Worm (Caenorhabditis elegans) whole organism, L4 larva: Measurements from ENCODE around the gene zip-12.
A peak's percentile ranks its signal among the peaks of the same experiment; 100 is the strongest.

Source experiments
- T20F7.1 ChIP-seq: fragments of 200-800 bp; sonication (Bioruptor generic); optimal IDR thresholded peaks from 2 replicates; lab custom pipeline; 2018; ENCODE audit warnings: mild to moderate bottlenecking, missing genetic modification characterization, missing compliant biosample characterization
- aly-2 ChIP-seq: sonication (generic microtip); optimal IDR thresholded peaks from 2 replicates; lab custom pipeline; 2018; ENCODE audit warnings: missing biosample characterization, missing genetic modification characterization
- arid-1 ChIP-seq: fragments of 200-800 bp; sonication (Bioruptor generic); conservative IDR thresholded peaks from 2 replicates; pipeline ENCODE4 v1.3.6; 2022; ENCODE audit warnings: missing genetic modification reagents, missing genetic modification characterization, missing compliant biosample characterization
- attf-4 ChIP-seq: sonication (generic microtip); optimal IDR thresholded peaks from 3 replicates; lab custom pipeline; 2017; ENCODE audit warnings: missing biosample characterization, missing genetic modification characterization
- ceh-28 ChIP-seq: fragments of 150-350 bp; optimal IDR thresholded peaks from 2 replicates; lab custom pipeline; 2014; ENCODE audit warnings: missing biosample characterization, missing genetic modification reagents, missing genetic modification characterization
- ceh-44 ChIP-seq: fragments of 200-800 bp; sonication (Bioruptor generic); IDR thresholded peaks from 2 replicates; pipeline ENCODE4 v1.3.6; 2022; ENCODE audit warnings: missing genetic modification reagents, missing genetic modification characterization, missing compliant biosample characterization
- ceh-82 ChIP-seq: sonication (generic microtip); optimal IDR thresholded peaks from 2 replicates; lab custom pipeline; 2017; ENCODE audit warnings: missing biosample characterization, missing genetic modification characterization
- cey-2 ChIP-seq: sonication (generic microtip); optimal IDR thresholded peaks from 3 replicates; lab custom pipeline; 2017; ENCODE audit warnings: missing genetic modification characterization, mild to moderate bottlenecking, missing compliant biosample characterization, antibody characterized with exemption, borderline replicate concordance; ENCODE audit not compliant: insufficient read depth
- daf-16 ChIP-seq, 3 experiments: sonication (generic microtip); optimal IDR thresholded peaks; 2 replicates each; lab custom pipeline; 2016 to 2017; ENCODE audit warnings: missing genetic modification characterization in 3 of 3, missing genetic modification reagents in 3 of 3, mild to moderate bottlenecking in 2 of 3, missing compliant biosample characterization in 2 of 3, missing biosample characterization in 1 of 3, moderate library complexity in 1 of 3
- dmd-6 ChIP-seq: fragments of 200-800 bp; sonication (Bioruptor generic); IDR thresholded peaks from 2 replicates; pipeline ENCODE4 v1.3.6; 2022; ENCODE audit warnings: missing genetic modification reagents, missing genetic modification characterization, missing compliant biosample characterization
- dpl-1 ChIP-seq: fragments of 150-350 bp; optimal IDR thresholded peaks from 2 replicates; lab custom pipeline; 2014; ENCODE audit warnings: missing biosample characterization, missing genetic modification reagents, missing genetic modification characterization
- duxl-1 ChIP-seq: sonication (generic microtip); optimal IDR thresholded peaks from 2 replicates; lab custom pipeline; 2016; ENCODE audit warnings: mild to moderate bottlenecking, missing genetic modification characterization, moderate library complexity, missing compliant biosample characterization; ENCODE audit not compliant: poor library complexity
- dve-1 ChIP-seq: sonication (generic microtip); optimal IDR thresholded peaks from 2 replicates; lab custom pipeline; 2017; ENCODE audit warnings: antibody characterized with exemption, mild to moderate bottlenecking, missing genetic modification characterization, missing compliant biosample characterization; ENCODE audit not compliant: insufficient read depth
- fos-1 ChIP-seq: fragments of 150-350 bp; optimal IDR thresholded peaks from 2 replicates; lab custom pipeline; 2014; ENCODE audit warnings: missing biosample characterization, missing genetic modification characterization
- hif-1 ChIP-seq, 2 experiments: sonication (generic microtip); optimal IDR thresholded peaks; 2 replicates each; lab custom pipeline; 2016 to 2017; ENCODE audit warnings: missing compliant biosample characterization in 2 of 2, missing genetic modification characterization in 2 of 2, missing genetic modification reagents in 2 of 2, missing genotype in 2 of 2, mild to moderate bottlenecking in 1 of 2
- hlh-11 ChIP-seq: fragments of 200-800 bp; sonication (Bioruptor generic); optimal IDR thresholded peaks from 2 replicates; lab custom pipeline; 2018; ENCODE audit warnings: mild to moderate bottlenecking, missing genetic modification characterization, missing compliant biosample characterization
- jun-1 ChIP-seq: fragments of 150-350 bp; optimal IDR thresholded peaks from 2 replicates; lab custom pipeline; 2014; ENCODE audit warnings: missing biosample characterization, missing genetic modification reagents, missing genetic modification characterization
- lin-1 ChIP-seq: fragments of 200-800 bp; sonication (Bioruptor generic); IDR thresholded peaks from 2 replicates; pipeline ENCODE4 v1.3.6; 2022; ENCODE audit warnings: missing genetic modification reagents, missing genetic modification characterization, missing compliant biosample characterization
- lin-29 ChIP-seq: fragments of 200-800 bp; sonication (Bioruptor generic); IDR thresholded peaks from 2 replicates; pipeline ENCODE4 v1.3.6; 2022; ENCODE audit warnings: missing genetic modification reagents, missing genetic modification characterization, missing compliant biosample characterization
- lsy-2 ChIP-seq, 2 experiments: fragments of 150-350 bp in 1 of 2; sonication (generic microtip) in 1 of 2; optimal IDR thresholded peaks; 2 replicates each; lab custom pipeline; 2014 to 2017; ENCODE audit warnings: missing biosample characterization in 2 of 2, missing genetic modification characterization in 2 of 2
- madf-9 ChIP-seq: fragments of 200-800 bp; sonication (Bioruptor generic); conservative IDR thresholded peaks from 2 replicates; pipeline ENCODE4 v1.3.6; 2022; ENCODE audit warnings: missing genetic modification reagents, missing genetic modification characterization, missing compliant biosample characterization
- mdt-29 ChIP-seq: fragments of 200-800 bp; sonication (Bioruptor generic); IDR thresholded peaks from 2 replicates; pipeline ENCODE4 v1.3.6; 2022; ENCODE audit warnings: missing genetic modification reagents, missing genetic modification characterization, missing compliant biosample characterization
- mes-2 ChIP-seq: sonication (generic microtip); optimal IDR thresholded peaks from 2 replicates; lab custom pipeline; 2016; ENCODE audit warnings: missing genotype, mild to moderate bottlenecking, missing genetic modification characterization, missing compliant biosample characterization; ENCODE audit not compliant: poor library complexity, severe bottlenecking
- mxl-2 ChIP-seq: fragments of 200-800 bp; sonication (Bioruptor generic); conservative IDR thresholded peaks from 2 replicates; pipeline ENCODE4 v1.3.6; 2022; ENCODE audit warnings: missing genetic modification reagents, missing genetic modification characterization, missing compliant biosample characterization
- nhr-10 ChIP-seq: fragments of 150-350 bp; optimal IDR thresholded peaks from 2 replicates; lab custom pipeline; 2014; ENCODE audit warnings: missing biosample characterization, missing genetic modification characterization
- nhr-102 ChIP-seq: sonication (generic microtip); optimal IDR thresholded peaks from 2 replicates; lab custom pipeline; 2016; ENCODE audit warnings: mild to moderate bottlenecking, missing genetic modification characterization, moderate library complexity, missing compliant biosample characterization
- nhr-25 ChIP-seq: sonication (generic microtip); optimal IDR thresholded peaks from 2 replicates; lab custom pipeline; 2017; ENCODE audit warnings: missing genetic modification characterization, mild to moderate bottlenecking, missing compliant biosample characterization, antibody characterized with exemption, moderate library complexity, borderline replicate concordance; ENCODE audit not compliant: insufficient read depth
- nhr-28 ChIP-seq: fragments of 150-350 bp; optimal IDR thresholded peaks from 2 replicates; lab custom pipeline; 2014; ENCODE audit warnings: missing biosample characterization, missing genetic modification characterization
- nhr-41 ChIP-seq: fragments of 200-800 bp; sonication (Bioruptor generic); IDR thresholded peaks from 2 replicates; pipeline ENCODE4 v1.3.6; 2022; ENCODE audit warnings: missing genetic modification reagents, missing genetic modification characterization, missing compliant biosample characterization
- nhr-42 ChIP-seq: fragments of 200-800 bp; sonication (Bioruptor generic); IDR thresholded peaks from 2 replicates; pipeline ENCODE4 v1.3.6; 2022; ENCODE audit warnings: missing genetic modification characterization, missing compliant biosample characterization
- nhr-6 ChIP-seq: fragments of 150-350 bp; optimal IDR thresholded peaks from 2 replicates; lab custom pipeline; 2014; ENCODE audit warnings: missing biosample characterization, missing genetic modification characterization
- nhr-77 ChIP-seq: fragments of 150-350 bp; optimal IDR thresholded peaks from 2 replicates; lab custom pipeline; 2014; ENCODE audit warnings: missing biosample characterization, missing genetic modification characterization
- php-3 ChIP-seq: fragments of 200-800 bp; sonication (Bioruptor generic); IDR thresholded peaks from 2 replicates; pipeline ENCODE4 v1.3.6; 2022; ENCODE audit warnings: missing genetic modification reagents, missing genetic modification characterization, missing compliant biosample characterization
- pqm-1 ChIP-seq: sonication (generic microtip); optimal IDR thresholded peaks from 2 replicates; lab custom pipeline; 2017; ENCODE audit warnings: missing biosample characterization, missing genetic modification characterization
- rbr-2 ChIP-seq: sonication (generic microtip); optimal IDR thresholded peaks from 2 replicates; lab custom pipeline; 2016; ENCODE audit warnings: missing genotype, missing genetic modification characterization, missing compliant biosample characterization
- saeg-2 ChIP-seq: fragments of 200-800 bp; sonication (Bioruptor generic); IDR thresholded peaks from 2 replicates; pipeline ENCODE4 v1.3.6; 2022; ENCODE audit warnings: missing genetic modification reagents, missing genetic modification characterization, missing compliant biosample characterization
- sdz-12 ChIP-seq: fragments of 200-800 bp; sonication (Bioruptor generic); optimal IDR thresholded peaks from 2 replicates; lab custom pipeline; 2018; ENCODE audit warnings: mild to moderate bottlenecking, missing genetic modification characterization, missing compliant biosample characterization
- spr-1 ChIP-seq: sonication (generic microtip); optimal IDR thresholded peaks from 2 replicates; lab custom pipeline; 2016; ENCODE audit warnings: mild to moderate bottlenecking, missing genetic modification characterization, missing compliant biosample characterization
- tag-97 ChIP-seq: fragments of 200-800 bp; sonication (Bioruptor generic); IDR thresholded peaks from 2 replicates; pipeline ENCODE4 v1.3.6; 2022; ENCODE audit warnings: missing genetic modification characterization, missing compliant biosample characterization
- unc-62 ChIP-seq, 3 experiments: fragments of 150-350 bp in 1 of 3; sonication (generic microtip); optimal IDR thresholded peaks in 2 of 3; peaks in 1 of 3; 1 replicate in 1 of 3; 2 replicates in 2 of 3; lab custom pipeline; 2014 to 2017; ENCODE audit warnings: missing biosample characterization in 3 of 3, missing genetic modification characterization in 3 of 3, missing genetic modification reagents in 3 of 3, missing genotype in 1 of 3
- zag-1 ChIP-seq: fragments of 150-350 bp; optimal IDR thresholded peaks from 2 replicates; lab custom pipeline; 2014; ENCODE audit warnings: missing biosample characterization, missing genetic modification characterization
- zfp-3 ChIP-seq: fragments of 200-800 bp; sonication (Bioruptor generic); conservative IDR thresholded peaks from 2 replicates; pipeline ENCODE4 v1.3.6; 2022; ENCODE audit warnings: missing genetic modification reagents, missing genetic modification characterization, missing compliant biosample characterization
- zip-2 ChIP-seq: fragments of 150-350 bp; optimal IDR thresholded peaks from 2 replicates; lab custom pipeline; 2014; ENCODE audit warnings: missing biosample characterization, missing genetic modification characterization
- ztf-11 ChIP-seq: fragments of 150-350 bp; optimal IDR thresholded peaks from 2 replicates; lab custom pipeline; 2014; ENCODE audit warnings: missing biosample characterization, missing genetic modification characterization

Gene zip-12

ce11 chrIII:12317492-12317891, 10.2 kb upstream of the zip-12 start (continued):
- TF ChIP-seq ceh-82 (tag; lab: Kevin White, UChicago), result no peak
- TF ChIP-seq rbr-2, result no peak
- no peak for TF ChIP-seq daf-16 (GFP tag; optimal IDR thresholded peaks at IDR 0.05; lab: Kevin White, UChicago)
- peak; percentile 88 for TF ChIP-seq daf-16 (tag; optimal IDR thresholded peaks at IDR 0.05; lab: Kevin White, UChicago)
- TF ChIP-seq hif-1 (tag; optimal IDR thresholded peaks at IDR 0.05; lab: Kevin White, UChicago), result no peak
- TF ChIP-seq unc-62 (GFP tag; optimal IDR thresholded peaks at IDR 0.05 in 1 of 2; lab: Kevin White, UChicago), result peak in 1 of 2 experiments; percentile 90
- no peak for TF ChIP-seq unc-62 (tag; optimal IDR thresholded peaks at IDR 0.05; lab: Kevin White, UChicago)
- no peak for TF ChIP-seq nhr-42
- TF ChIP-seq nhr-28 (tag; lab: Kevin White, UChicago), result peak; percentile 83
- TF ChIP-seq, all 104 proteins: peak for 15

- TF ChIP-seq T20F7.1 (GFP tag; lab: Kevin White, UChicago) (no peak), zfp-3 (GFP tag; lab: Robert Waterston, UW) (no peak), aly-2 (tag; lab: Kevin White, UChicago) (no peak), unc-62 (GFP tag; optimal IDR thresholded peaks at IDR 0.05 in 1 of 2; lab: Kevin White, UChicago) (no peak), unc-62 (tag; optimal IDR thresholded peaks at IDR 0.05; lab: Kevin White, UChicago) (no peak), lin-1 (GFP tag; lab: Robert Waterston, UW) (peak; percentile 67; the same call in 1 of the 2 replicates), nhr-102 (tag; lab: Kevin White, UChicago) (peak; percentile 6), lsy-2 (tag; optimal IDR thresholded peaks at IDR 0.05; lab: Kevin White, UChicago) (peak in 1 of 2 experiments; percentile 34), php-3 (0 out of 2 replicates have a peak, but pooled peaks have one; percentile 24), pqm-1 (tag; lab: Kevin White, UChicago) (peak; percentile 94), ztf-11 (tag; lab: Kevin White, UChicago) (no peak), mes-2 (tag; lab: Kevin White, UChicago) (peak; percentile 13), hif-1 (tag; optimal IDR thresholded peaks at IDR 0.05; lab: Kevin White, UChicago) (no peak), nhr-28 (tag; lab: Kevin White, UChicago) (peak; percentile 84), daf-16 (GFP tag; optimal IDR thresholded peaks at IDR 0.05; lab: Kevin White, UChicago) (no peak), daf-16 (tag; optimal IDR thresholded peaks at IDR 0.05; lab: Kevin White, UChicago) (peak; percentile 77), nhr-77 (tag; lab: Kevin White, UChicago) (peak; percentile 47), dmd-6 (GFP tag; lab: Robert Waterston, UW) (peak; percentile 88), dve-1 (peak; percentile 69), cey-2 (tag; lab: Kevin White, UChicago) (no peak), madf-9 (GFP tag; lab: Robert Waterston, UW) (no peak), nhr-6 (tag; lab: Kevin White, UChicago) (peak; percentile 27), saeg-2 (GFP tag; lab: Robert Waterston, UW) (no peak), hlh-11 (tag; lab: Kevin White, UChicago) (peak; percentile 78), jun-1 (tag; lab: Kevin White, UChicago) (peak; percentile 37), sdz-12 (no peak), nhr-41 (GFP tag; lab: Robert Waterston, UW) (peak; percentile 45; the same call in 1 of the 2 replicates), fos-1 (tag; lab: Kevin White, UChicago) (no peak), mxl-2 (GFP tag; lab: Robert Waterston, UW) (no peak), tag-97 (no peak)
Measured at ce11 chrIII:12318794-12319193, 8.9 kb upstream of the zip-12 start, which contains the start of gene Y75B8A.28. TSS of gene Y75B8A.28 (plus strand) at chrIII:12319089.

ce11 chrIII:12325284-12325683, 2.4 kb upstream of the zip-12 start:
- TF ChIP-seq nhr-10 (tag; lab: Kevin White, UChicago) (no peak), zip-2 (tag; lab: Kevin White, UChicago) (no peak), hif-1 (tag; optimal IDR thresholded peaks at IDR 0.05; lab: Kevin White, UChicago) (no peak), duxl-1 (tag; lab: Kevin White, UChicago) (no peak), madf-9 (GFP tag; lab: Robert Waterston, UW) (no peak), nhr-25 (tag; lab: Kevin White, UChicago) (no peak), spr-1 (no peak), fos-1 (tag; lab: Kevin White, UChicago) (no peak), arid-1 (GFP tag; lab: Robert Waterston, UW) (no peak), lin-1 (GFP tag; lab: Robert Waterston, UW) (peak; percentile 81), mdt-29 (GFP tag; lab: Robert Waterston, UW) (no peak), mes-2 (tag; lab: Kevin White, UChicago) (peak; percentile 45), ceh-44 (no peak), cey-2 (tag; lab: Kevin White, UChicago) (no peak), rbr-2 (no peak), dmd-6 (GFP tag; lab: Robert Waterston, UW) (peak; percentile 85), dpl-1 (GFP tag; lab: Kevin White, UChicago) (peak; percentile 32), lin-29 (GFP tag; lab: Robert Waterston, UW) (no peak), zag-1 (tag; lab: Kevin White, UChicago) (no peak), ceh-28 (tag; lab: Kevin White, UChicago) (no peak), attf-4 (tag; lab: Kevin White, UChicago) (no peak)
